Fruit fly (Drosophila melanogaster): ENCODE results near the gene sov.

- TF ChIP-seq br (GFP tag; optimal IDR thresholded peaks at IDR 0.05) (no peak), fru (GFP tag; optimal IDR thresholded peaks at IDR 0.05) (no peak), CG32264 (GFP tag; optimal IDR thresholded peaks at IDR 0.05) (no peak), dmrt93B (GFP tag; optimal IDR thresholded peaks at IDR 0.05) (no peak), Dfd (GFP tag; optimal IDR thresholded peaks at IDR 0.05) (no peak), Hr78 (GFP tag; optimal IDR thresholded peaks at IDR 0.05) (no peak), psq (GFP tag; optimal IDR thresholded peaks at IDR 0.05) (no peak), brk (GFP tag; optimal IDR thresholded peaks at IDR 0.05) (no peak), dl (GFP tag; optimal IDR thresholded peaks at IDR 0.05; ENCODE audit: insufficient read depth in 1 of 2, partially characterized antibody in 2 of 2) (no peak)
Observed at dm6 chrX:6724904-6725505, 31.1 kb upstream of the sov start.

All from whole organism, wandering third instar larva.